Worm (Caenorhabditis elegans) whole organism, L4 larva: ENCODE data around the gene F54D5.5.

Experiments used
- D1046.2 ChIP-seq: fragments of 200-800 bp; sonication (Bioruptor generic); IDR thresholded peaks from 2 replicates; pipeline ENCODE4 v1.3.6; 2022; ENCODE audit warnings: missing genetic modification characterization, missing compliant biosample characterization
- F26F4.8 ChIP-seq: fragments of 200-800 bp; sonication (Bioruptor generic); conservative IDR thresholded peaks from 2 replicates; pipeline ENCODE4 v1.3.6; 2022; ENCODE audit warnings: missing genetic modification characterization, missing compliant biosample characterization
- F37D6.2 ChIP-seq: sonication (generic microtip); optimal IDR thresholded peaks from 2 replicates; lab custom pipeline; 2016; ENCODE audit warnings: mild to moderate bottlenecking, missing genetic modification characterization, missing compliant biosample characterization
- Y48G9A.11 ChIP-seq: fragments of 200-800 bp; sonication (Bioruptor generic); IDR thresholded peaks from 2 replicates; pipeline ENCODE4 v1.3.6; 2022; ENCODE audit warnings: missing genetic modification reagents, missing genetic modification characterization, missing compliant biosample characterization
- Y5F2A.4 ChIP-seq: fragments of 200-800 bp; sonication (Bioruptor generic); optimal IDR thresholded peaks from 2 replicates; lab custom pipeline; 2018; ENCODE audit warnings: mild to moderate bottlenecking, missing genetic modification characterization, missing compliant biosample characterization
- ZK546.5 ChIP-seq, 2 experiments: sonication (generic microtip); optimal IDR thresholded peaks; 2 replicates each; lab custom pipeline; 2017; ENCODE audit warnings: missing biosample characterization in 2 of 2, missing genetic modification characterization in 2 of 2
- ama-1 ChIP-seq: fragments of 150-350 bp; optimal IDR thresholded peaks from 2 replicates; lab custom pipeline; 2014; ENCODE audit warnings: inconsistent platforms, mixed read lengths
- attf-4 ChIP-seq: sonication (generic microtip); optimal IDR thresholded peaks from 3 replicates; lab custom pipeline; 2017; ENCODE audit warnings: missing biosample characterization, missing genetic modification characterization
- ceh-20 ChIP-seq: fragments of 200-800 bp; sonication (Bioruptor generic); IDR thresholded peaks from 2 replicates; pipeline ENCODE4 v1.3.6; 2022; ENCODE audit warnings: missing genetic modification reagents, missing genetic modification characterization, missing compliant biosample characterization
- ceh-32 ChIP-seq: sonication (generic microtip); optimal IDR thresholded peaks from 2 replicates; lab custom pipeline; 2016; ENCODE audit warnings: mild to moderate bottlenecking, missing genetic modification characterization, missing compliant biosample characterization; ENCODE audit not compliant: poor library complexity
- ceh-82 ChIP-seq: sonication (generic microtip); optimal IDR thresholded peaks from 2 replicates; lab custom pipeline; 2017; ENCODE audit warnings: missing biosample characterization, missing genetic modification characterization
- ces-1 ChIP-seq: fragments of 150-350 bp; sonication (generic microtip); optimal IDR thresholded peaks from 4 replicates; lab custom pipeline; 2014; ENCODE audit warnings: missing biosample characterization, missing genetic modification reagents, missing genetic modification characterization
- daf-12 ChIP-seq: fragments of 150-350 bp; optimal IDR thresholded peaks from 2 replicates; lab custom pipeline; 2014; ENCODE audit warnings: missing biosample characterization, missing genetic modification reagents, missing genetic modification characterization
- daf-16 ChIP-seq, 3 experiments: sonication (generic microtip); optimal IDR thresholded peaks; 2 replicates each; lab custom pipeline; 2016 to 2017; ENCODE audit warnings: missing genetic modification characterization in 3 of 3, missing genetic modification reagents in 3 of 3, mild to moderate bottlenecking in 2 of 3, missing compliant biosample characterization in 2 of 3, missing biosample characterization in 1 of 3, moderate library complexity in 1 of 3
- dmd-8 ChIP-seq: fragments of 200-800 bp; sonication (Bioruptor generic); IDR thresholded peaks from 2 replicates; pipeline ENCODE4 v1.3.6; 2022; ENCODE audit warnings: missing genetic modification characterization, missing compliant biosample characterization
- dmd-9 ChIP-seq: fragments of 200-800 bp; sonication (Bioruptor generic); IDR thresholded peaks from 2 replicates; pipeline ENCODE4 v1.3.6; 2022; ENCODE audit warnings: missing genetic modification reagents, missing genetic modification characterization, missing compliant biosample characterization
- dpl-1 ChIP-seq: fragments of 150-350 bp; optimal IDR thresholded peaks from 2 replicates; lab custom pipeline; 2014; ENCODE audit warnings: missing biosample characterization, missing genetic modification reagents, missing genetic modification characterization
- duxl-1 ChIP-seq: sonication (generic microtip); optimal IDR thresholded peaks from 2 replicates; lab custom pipeline; 2016; ENCODE audit warnings: mild to moderate bottlenecking, missing genetic modification characterization, moderate library complexity, missing compliant biosample characterization; ENCODE audit not compliant: poor library complexity
- dve-1 ChIP-seq: sonication (generic microtip); optimal IDR thresholded peaks from 2 replicates; lab custom pipeline; 2017; ENCODE audit warnings: antibody characterized with exemption, mild to moderate bottlenecking, missing genetic modification characterization, missing compliant biosample characterization; ENCODE audit not compliant: insufficient read depth
- hlh-11 ChIP-seq: fragments of 200-800 bp; sonication (Bioruptor generic); optimal IDR thresholded peaks from 2 replicates; lab custom pipeline; 2018; ENCODE audit warnings: mild to moderate bottlenecking, missing genetic modification characterization, missing compliant biosample characterization
- hlh-30 ChIP-seq: sonication (generic microtip); optimal IDR thresholded peaks from 2 replicates; lab custom pipeline; 2017; ENCODE audit warnings: antibody characterized with exemption, mild to moderate bottlenecking, missing genetic modification characterization, missing compliant biosample characterization; ENCODE audit not compliant: insufficient read depth
- lim-7 ChIP-seq: fragments of 200-800 bp; sonication (Bioruptor generic); IDR thresholded peaks from 2 replicates; pipeline ENCODE4 v1.3.6; 2022; ENCODE audit warnings: missing genetic modification characterization, missing compliant biosample characterization
- lin-1 ChIP-seq: fragments of 200-800 bp; sonication (Bioruptor generic); IDR thresholded peaks from 2 replicates; pipeline ENCODE4 v1.3.6; 2022; ENCODE audit warnings: missing genetic modification reagents, missing genetic modification characterization, missing compliant biosample characterization
- lin-15B ChIP-seq: fragments of 150-350 bp; sonication (generic microtip); optimal IDR thresholded peaks from 3 replicates; lab custom pipeline; 2014; ENCODE audit warnings: missing biosample characterization, missing genetic modification characterization
- lin-29 ChIP-seq: fragments of 200-800 bp; sonication (Bioruptor generic); IDR thresholded peaks from 2 replicates; pipeline ENCODE4 v1.3.6; 2022; ENCODE audit warnings: missing genetic modification reagents, missing genetic modification characterization, missing compliant biosample characterization
- lin-38 ChIP-seq: fragments of 200-800 bp; sonication (Bioruptor generic); IDR thresholded peaks from 2 replicates; pipeline ENCODE4 v1.3.6; 2022; ENCODE audit warnings: missing genetic modification reagents, missing genetic modification characterization, missing compliant biosample characterization
- lir-3 ChIP-seq: sonication (generic microtip); optimal IDR thresholded peaks from 2 replicates; lab custom pipeline; 2016; ENCODE audit warnings: mild to moderate bottlenecking, missing genetic modification characterization, missing compliant biosample characterization
- lsy-2 ChIP-seq, 2 experiments: fragments of 150-350 bp in 1 of 2; sonication (generic microtip) in 1 of 2; optimal IDR thresholded peaks; 2 replicates each; lab custom pipeline; 2014 to 2017; ENCODE audit warnings: missing biosample characterization in 2 of 2, missing genetic modification characterization in 2 of 2
- mdt-29 ChIP-seq: fragments of 200-800 bp; sonication (Bioruptor generic); IDR thresholded peaks from 2 replicates; pipeline ENCODE4 v1.3.6; 2022; ENCODE audit warnings: missing genetic modification reagents, missing genetic modification characterization, missing compliant biosample characterization
- nhr-10 ChIP-seq: fragments of 150-350 bp; optimal IDR thresholded peaks from 2 replicates; lab custom pipeline; 2014; ENCODE audit warnings: missing biosample characterization, missing genetic modification characterization
- nhr-11 ChIP-seq: fragments of 150-350 bp; optimal IDR thresholded peaks from 2 replicates; lab custom pipeline; 2014; ENCODE audit warnings: missing biosample characterization, missing genetic modification characterization
- nhr-111 ChIP-seq: fragments of 200-800 bp; sonication (Bioruptor generic); optimal IDR thresholded peaks from 2 replicates; lab custom pipeline; 2018; ENCODE audit warnings: mild to moderate bottlenecking, missing genetic modification characterization, missing compliant biosample characterization
- nhr-28 ChIP-seq: fragments of 150-350 bp; optimal IDR thresholded peaks from 2 replicates; lab custom pipeline; 2014; ENCODE audit warnings: missing biosample characterization, missing genetic modification characterization
- nhr-42 ChIP-seq: fragments of 200-800 bp; sonication (Bioruptor generic); IDR thresholded peaks from 2 replicates; pipeline ENCODE4 v1.3.6; 2022; ENCODE audit warnings: missing genetic modification characterization, missing compliant biosample characterization
- nhr-6 ChIP-seq: fragments of 150-350 bp; optimal IDR thresholded peaks from 2 replicates; lab custom pipeline; 2014; ENCODE audit warnings: missing biosample characterization, missing genetic modification characterization
- nhr-77 ChIP-seq: fragments of 150-350 bp; optimal IDR thresholded peaks from 2 replicates; lab custom pipeline; 2014; ENCODE audit warnings: missing biosample characterization, missing genetic modification characterization
- php-3 ChIP-seq: fragments of 200-800 bp; sonication (Bioruptor generic); IDR thresholded peaks from 2 replicates; pipeline ENCODE4 v1.3.6; 2022; ENCODE audit warnings: missing genetic modification reagents, missing genetic modification characterization, missing compliant biosample characterization
- saeg-2 ChIP-seq: fragments of 200-800 bp; sonication (Bioruptor generic); IDR thresholded peaks from 2 replicates; pipeline ENCODE4 v1.3.6; 2022; ENCODE audit warnings: missing genetic modification reagents, missing genetic modification characterization, missing compliant biosample characterization
- snpc-1.2 ChIP-seq: fragments of 200-800 bp; sonication (Bioruptor generic); IDR thresholded peaks from 2 replicates; pipeline ENCODE4 v1.3.6; 2022; ENCODE audit warnings: missing genetic modification reagents, missing genetic modification characterization, missing compliant biosample characterization
- snpc-4 ChIP-seq: fragments of 150-350 bp; optimal IDR thresholded peaks from 2 replicates; lab custom pipeline; 2014; ENCODE audit warnings: missing biosample characterization, missing genetic modification characterization
- tag-97 ChIP-seq: fragments of 200-800 bp; sonication (Bioruptor generic); IDR thresholded peaks from 2 replicates; pipeline ENCODE4 v1.3.6; 2022; ENCODE audit warnings: missing genetic modification characterization, missing compliant biosample characterization
- tra-1 ChIP-seq: fragments of 200-800 bp; sonication (Bioruptor generic); IDR thresholded peaks from 2 replicates; pipeline ENCODE4 v1.3.6; 2022; ENCODE audit warnings: missing genetic modification reagents, missing genetic modification characterization, missing compliant biosample characterization
- unc-130 ChIP-seq: sonication (generic microtip); optimal IDR thresholded peaks from 2 replicates; lab custom pipeline; 2016; ENCODE audit warnings: missing genetic modification reagents, missing genetic modification characterization, missing compliant biosample characterization
- unc-39 ChIP-seq: sonication (generic microtip); optimal IDR thresholded peaks from 2 replicates; lab custom pipeline; 2017; ENCODE audit warnings: missing biosample characterization, missing genetic modification characterization
- zfp-3 ChIP-seq: fragments of 200-800 bp; sonication (Bioruptor generic); conservative IDR thresholded peaks from 2 replicates; pipeline ENCODE4 v1.3.6; 2022; ENCODE audit warnings: missing genetic modification reagents, missing genetic modification characterization, missing compliant biosample characterization
- zip-11 ChIP-seq: fragments of 200-800 bp; sonication (Bioruptor generic); IDR thresholded peaks from 2 replicates; pipeline ENCODE4 v1.3.6; 2022; ENCODE audit warnings: missing genetic modification characterization, missing compliant biosample characterization
- zip-2 ChIP-seq: fragments of 150-350 bp; optimal IDR thresholded peaks from 2 replicates; lab custom pipeline; 2014; ENCODE audit warnings: missing biosample characterization, missing genetic modification characterization
- ztf-7 ChIP-seq: fragments of 150-350 bp; optimal IDR thresholded peaks from 2 replicates; lab custom pipeline; 2014; ENCODE audit warnings: missing biosample characterization, missing genetic modification characterization

F54D5.5 gene

DNA sequence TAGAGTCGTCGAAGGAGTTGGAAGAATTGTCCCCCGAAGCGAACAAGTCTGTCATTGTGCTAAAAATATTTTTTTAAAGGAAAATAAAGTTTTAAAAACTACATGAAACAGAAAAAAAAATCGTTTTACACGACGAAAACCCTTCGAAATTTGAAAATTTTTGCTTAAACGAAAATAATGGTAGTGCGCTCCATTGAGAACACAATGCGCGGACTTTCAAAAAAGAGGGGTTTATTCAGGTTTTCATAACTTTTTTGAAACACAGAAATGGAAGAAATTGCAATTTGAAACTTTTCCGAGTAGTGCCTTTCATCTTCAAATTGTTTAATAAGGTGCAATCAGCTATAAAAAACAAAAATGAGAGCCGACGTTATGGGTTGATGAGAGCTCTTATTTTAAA lies 32.9 kb upstream of the F54D5.5 start, which contains the start of gene npp-5:
Gene npp-5 (minus strand): TSS at position 59 of the 400 bp plus-strand sequence.
- TF ChIP-seq nhr-28 (tag; lab: Kevin White, UChicago), result no peak
- TF ChIP-seq lin-38 (GFP tag; lab: Robert Waterston, UW), result peak; percentile 78
- TF ChIP-seq dpl-1 (GFP tag; lab: Kevin White, UChicago), result peak; percentile 85
- TF ChIP-seq nhr-6 (tag; lab: Kevin White, UChicago), result peak; percentile 41
- TF ChIP-seq lsy-2 (tag; optimal IDR thresholded peaks at IDR 0.05; lab: Kevin White, UChicago), result peak in 1 of 2 experiments; percentile 20
- TF ChIP-seq zip-2 (tag; lab: Kevin White, UChicago), result no peak
- peak; percentile 3 for TF ChIP-seq hlh-30 (tag; lab: Kevin White, UChicago)

ce11 chrII:11596157-11596740 lies 29.4 kb upstream of the F54D5.5 start:
- TF ChIP-seq ces-1 (no peak), ceh-82 (tag; lab: Kevin White, UChicago) (no peak), ama-1 (lab: Kevin White, UChicago) (no peak), nhr-77 (tag; lab: Kevin White, UChicago) (no peak), nhr-28 (tag; lab: Kevin White, UChicago) (no peak), Y48G9A.11 (GFP tag; lab: Robert Waterston, UW) (0 out of 2 replicates have a peak, but pooled peaks have one; percentile 22), snpc-4 (no peak), ceh-20 (no peak), hlh-30 (tag; lab: Kevin White, UChicago) (no peak), lim-7 (GFP tag; lab: Robert Waterston, UW) (no peak), lir-3 (tag; lab: Kevin White, UChicago) (no peak), nhr-42 (GFP tag; lab: Robert Waterston, UW) (no peak), nhr-11 (tag; lab: Kevin White, UChicago) (no peak), lin-1 (GFP tag; lab: Robert Waterston, UW) (no peak), attf-4 (tag; lab: Kevin White, UChicago) (no peak), dmd-8 (GFP tag; lab: Robert Waterston, UW) (no peak), php-3 (GFP tag; lab: Robert Waterston, UW) (no peak), lin-15B (tag; lab: Kevin White, UChicago) (no peak), unc-130 (GFP tag; lab: Kevin White, UChicago) (peak; percentile 11), zfp-3 (GFP tag; lab: Robert Waterston, UW) (no peak), duxl-1 (tag; lab: Kevin White, UChicago) (no peak), snpc-1.2 (0 out of 2 replicates have a peak, but pooled peaks have one; percentile 23), ztf-7 (no peak), daf-12 (no peak), ceh-32 (tag; lab: Kevin White, UChicago) (no peak), zip-11 (GFP tag; lab: Robert Waterston, UW) (no peak), dmd-9 (GFP tag; lab: Robert Waterston, UW) (no peak), D1046.2 (GFP tag; lab: Robert Waterston, UW) (no peak), mdt-29 (GFP tag; lab: Robert Waterston, UW) (0 out of 2 replicates have a peak, but pooled peaks have one; percentile 23), nhr-10 (tag; lab: Kevin White, UChicago) (no peak), F37D6.2 (no peak), lsy-2 (tag; optimal IDR thresholded peaks at IDR 0.05; lab: Kevin White, UChicago) (peak in 1 of 2 experiments; percentile 36), Y5F2A.4 (GFP tag; lab: Kevin White, UChicago) (no peak), dve-1 (tag; lab: Kevin White, UChicago) (peak; percentile 4), daf-16 (GFP tag; optimal IDR thresholded peaks at IDR 0.05; lab: Kevin White, UChicago) (no peak), daf-16 (tag; optimal IDR thresholded peaks at IDR 0.05; lab: Kevin White, UChicago) (peak; percentile 54), nhr-111 (GFP tag; lab: Kevin White, UChicago) (no peak), tag-97 (GFP tag; lab: Robert Waterston, UW) (no peak), tra-1 (GFP tag; lab: Robert Waterston, UW) (no peak), lin-29 (GFP tag; lab: Robert Waterston, UW) (no peak), lin-38 (GFP tag; lab: Robert Waterston, UW) (peak; percentile 63), hlh-11 (tag; lab: Kevin White, UChicago) (peak; percentile 29), F26F4.8 (GFP tag; lab: Robert Waterston, UW) (no peak), unc-39 (tag; lab: Kevin White, UChicago) (no peak), ZK546.5 (tag; optimal IDR thresholded peaks at IDR 0.05; lab: Kevin White, UChicago) (no peak), saeg-2 (GFP tag; lab: Robert Waterston, UW) (no peak)
